Worm (Caenorhabditis elegans) whole organism, L3 larva: Measurements from ENCODE around the gene fipr-14.

Source experiments
- R02D3.7 ChIP-seq: fragments of 150-350 bp; optimal IDR thresholded peaks from 2 replicates; lab custom pipeline; 2014; ENCODE audit warnings: missing biosample characterization, missing genetic modification characterization
- ZK546.5 ChIP-seq: sonication (generic microtip); optimal IDR thresholded peaks from 2 replicates; lab custom pipeline; 2017; ENCODE audit warnings: missing biosample characterization, missing genetic modification characterization
- aly-2 ChIP-seq: fragments of 150-350 bp; optimal IDR thresholded peaks from 2 replicates; lab custom pipeline; 2014; ENCODE audit warnings: missing biosample characterization, missing genetic modification characterization
- ama-1 ChIP-seq: fragments of 150-350 bp; optimal IDR thresholded peaks from 2 replicates; lab custom pipeline; 2018
- ceh-16 ChIP-seq: sonication (generic microtip); optimal IDR thresholded peaks from 2 replicates; lab custom pipeline; 2017; ENCODE audit warnings: missing biosample characterization, missing genetic modification characterization
- ceh-28 ChIP-seq: fragments of 150-350 bp; optimal IDR thresholded peaks from 2 replicates; lab custom pipeline; 2014; ENCODE audit warnings: missing biosample characterization, missing genetic modification reagents, missing genetic modification characterization
- ceh-82 ChIP-seq: fragments of 150-350 bp; optimal IDR thresholded peaks from 2 replicates; lab custom pipeline; 2014; ENCODE audit warnings: missing biosample characterization, missing genetic modification characterization
- ceh-9 ChIP-seq: sonication (generic microtip); optimal IDR thresholded peaks from 2 replicates; lab custom pipeline; 2018; ENCODE audit warnings: missing biosample characterization, missing genetic modification characterization
- daf-12 ChIP-seq: fragments of 150-350 bp; optimal IDR thresholded peaks from 2 replicates; lab custom pipeline; 2014; ENCODE audit warnings: missing biosample characterization, missing genetic modification reagents, missing genetic modification characterization
- egl-5 ChIP-seq: fragments of 150-350 bp; optimal IDR thresholded peaks from 2 replicates; lab custom pipeline; 2017; ENCODE audit warnings: missing biosample characterization, missing genetic modification reagents, missing genetic modification characterization, inconsistent platforms
- elt-1 ChIP-seq: fragments of 150-350 bp; optimal IDR thresholded peaks from 2 replicates; lab custom pipeline; 2014; ENCODE audit warnings: missing biosample characterization, missing genetic modification characterization
- elt-2 ChIP-seq: sonication (generic microtip); optimal IDR thresholded peaks from 2 replicates; lab custom pipeline; 2016; ENCODE audit warnings: missing genetic modification reagents, mild to moderate bottlenecking, missing genetic modification characterization, missing compliant biosample characterization
- eor-1 ChIP-seq, 2 experiments: fragments of 150-350 bp; optimal IDR thresholded peaks; 2 replicates each; lab custom pipeline; 2014 to 2018; ENCODE audit warnings: missing biosample characterization in 2 of 2, missing genetic modification characterization in 2 of 2
- fkh-10 ChIP-seq: sonication (generic microtip); optimal IDR thresholded peaks from 2 replicates; lab custom pipeline; 2017; ENCODE audit warnings: missing biosample characterization, missing genetic modification reagents, missing genetic modification characterization
- fkh-2 ChIP-seq: fragments of 150-350 bp; optimal IDR thresholded peaks from 2 replicates; lab custom pipeline; 2014; ENCODE audit warnings: missing biosample characterization, missing genetic modification reagents, missing genetic modification characterization
- fos-1 ChIP-seq: fragments of 150-350 bp; optimal IDR thresholded peaks from 2 replicates; lab custom pipeline; 2014; ENCODE audit warnings: missing biosample characterization, missing genetic modification characterization
- hmg-11 ChIP-seq: sonication (generic microtip); optimal IDR thresholded peaks from 2 replicates; lab custom pipeline; 2016; ENCODE audit warnings: missing genetic modification characterization, missing compliant biosample characterization
- lin-15B ChIP-seq: fragments of 150-350 bp; optimal IDR thresholded peaks from 2 replicates; lab custom pipeline; 2014; ENCODE audit warnings: missing biosample characterization, missing genetic modification characterization
- lin-39 ChIP-seq: fragments of 150-350 bp; optimal IDR thresholded peaks from 2 replicates; lab custom pipeline; 2018; ENCODE audit warnings: missing biosample characterization, missing genetic modification reagents, missing genetic modification characterization
- lsy-12 ChIP-seq: sonication (generic microtip); optimal IDR thresholded peaks from 2 replicates; lab custom pipeline; 2016; ENCODE audit warnings: mild to moderate bottlenecking, missing genetic modification characterization, missing compliant biosample characterization
- mdl-1 ChIP-seq: fragments of 150-350 bp; optimal IDR thresholded peaks from 2 replicates; lab custom pipeline; 2014; ENCODE audit warnings: missing biosample characterization, missing genetic modification characterization
- mml-1 ChIP-seq: fragments of 150-350 bp; sonication (generic microtip); optimal IDR thresholded peaks from 3 replicates; lab custom pipeline; 2014; ENCODE audit warnings: missing biosample characterization, missing genetic modification characterization
- nfya-1 ChIP-seq: sonication (generic microtip); optimal IDR thresholded peaks from 2 replicates; lab custom pipeline; 2017; ENCODE audit warnings: missing genetic modification characterization, mild to moderate bottlenecking, missing compliant biosample characterization, antibody characterized with exemption, moderate library complexity; ENCODE audit not compliant: insufficient read depth
- nhr-11 ChIP-seq: fragments of 150-350 bp; optimal IDR thresholded peaks from 2 replicates; lab custom pipeline; 2014; ENCODE audit warnings: missing biosample characterization, missing genetic modification characterization
- nhr-23 ChIP-seq: fragments of 150-350 bp; optimal IDR thresholded peaks from 2 replicates; lab custom pipeline; 2014; ENCODE audit warnings: missing biosample characterization, missing genetic modification reagents, missing genetic modification characterization
- nhr-237 ChIP-seq: fragments of 150-350 bp; optimal IDR thresholded peaks from 2 replicates; lab custom pipeline; 2014; ENCODE audit warnings: missing biosample characterization, missing genetic modification characterization
- nhr-25 ChIP-seq: sonication (generic microtip); optimal IDR thresholded peaks from 2 replicates; lab custom pipeline; 2017; ENCODE audit warnings: missing biosample characterization, missing genetic modification characterization
- nhr-28 ChIP-seq: fragments of 150-350 bp; optimal IDR thresholded peaks from 2 replicates; lab custom pipeline; 2014; ENCODE audit warnings: missing biosample characterization, missing genetic modification characterization
- nhr-43 ChIP-seq: sonication (generic microtip); optimal IDR thresholded peaks from 2 replicates; lab custom pipeline; 2016; ENCODE audit warnings: mild to moderate bottlenecking, missing genetic modification characterization, missing compliant biosample characterization; ENCODE audit not compliant: poor library complexity, severe bottlenecking
- pha-4 ChIP-seq: fragments of 150-350 bp; optimal IDR thresholded peaks from 2 replicates; lab custom pipeline; 2014; ENCODE audit warnings: missing biosample characterization, missing genetic modification reagents, missing genetic modification characterization
- pqm-1 ChIP-seq: fragments of 150-350 bp; optimal IDR thresholded peaks from 2 replicates; lab custom pipeline; 2017; ENCODE audit warnings: missing biosample characterization, missing genetic modification characterization, inconsistent platforms
- skn-1 ChIP-seq: fragments of 150-350 bp; optimal IDR thresholded peaks from 2 replicates; lab custom pipeline; 2014; ENCODE audit warnings: missing biosample characterization, missing genetic modification characterization
- snpc-4 ChIP-seq: fragments of 150-350 bp; optimal IDR thresholded peaks from 2 replicates; lab custom pipeline; 2014; ENCODE audit warnings: missing biosample characterization, missing genetic modification characterization
- tbx-2 ChIP-seq: sonication (generic microtip); optimal IDR thresholded peaks from 2 replicates; lab custom pipeline; 2016; ENCODE audit warnings: mild to moderate bottlenecking, missing genetic modification characterization, missing compliant biosample characterization
- zag-1 ChIP-seq: fragments of 150-350 bp; optimal IDR thresholded peaks from 2 replicates; lab custom pipeline; 2014; ENCODE audit warnings: missing biosample characterization, missing genetic modification characterization

The fipr-14 gene

DNA sequence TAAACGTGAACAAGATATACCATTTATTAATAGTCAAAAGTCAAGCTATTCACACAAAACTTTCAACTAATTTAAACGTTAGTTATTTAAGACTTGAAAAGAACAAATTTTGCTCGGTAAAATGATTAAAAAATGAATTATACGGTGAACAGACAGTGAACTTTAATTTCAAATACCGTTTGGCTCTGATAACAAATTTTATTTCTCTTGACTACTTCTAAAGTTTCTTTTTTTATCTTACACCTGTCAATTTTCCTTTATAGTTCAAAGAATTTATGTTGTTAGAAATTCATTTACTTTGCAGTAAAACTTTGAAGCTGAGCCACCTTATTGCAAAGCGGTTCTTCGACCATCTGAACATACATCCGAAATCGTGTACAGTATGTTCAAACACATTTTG is 38.4 kb downstream of the fipr-14 start, which contains the start of gene ZK593.3:
TSS of gene ZK593.3 (plus strand) at position 301 of the 400 bp plus-strand sequence.
- TF ChIP-seq tbx-2, result no peak
- peak; percentile 5 for TF ChIP-seq pqm-1 (tag; lab: Kevin White, UChicago)

DNA sequence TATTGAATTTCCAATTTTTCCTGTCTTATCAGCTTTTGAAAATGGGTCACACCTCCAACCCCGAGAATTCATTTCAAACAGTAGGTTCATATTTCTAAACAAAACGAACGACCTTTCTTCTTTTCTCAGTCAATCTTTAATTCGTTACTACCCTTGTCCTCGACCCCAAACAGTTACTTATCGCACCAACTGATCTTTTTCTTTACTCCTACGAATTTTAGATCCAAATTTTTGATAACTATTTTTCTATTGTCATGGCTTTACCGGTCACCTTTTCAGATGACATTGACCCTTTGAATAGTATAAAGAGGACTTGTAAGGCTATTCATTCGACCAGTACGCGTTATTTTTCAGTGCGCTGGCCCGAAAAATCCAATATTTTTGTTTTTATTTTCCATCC is 39.2 kb downstream of the fipr-14 start:
- TF ChIP-seq elt-2 (tag; lab: Kevin White, UChicago), result no peak
- TF ChIP-seq elt-1 (tag; lab: Kevin White, UChicago), result peak; percentile 91
- TF ChIP-seq nhr-23 (tag; lab: Kevin White, UChicago), result peak; percentile 60
- no peak for TF ChIP-seq nfya-1 (tag; lab: Kevin White, UChicago)
- no peak for TF ChIP-seq ceh-16 (tag; lab: Kevin White, UChicago)
- no peak for TF ChIP-seq tbx-2
- TF ChIP-seq aly-2, result no peak
- no peak for TF ChIP-seq zag-1
- TF ChIP-seq ceh-82 (tag; lab: Kevin White, UChicago), result no peak
- TF ChIP-seq daf-12 (tag; lab: Kevin White, UChicago), result no peak
- peak; percentile 47 for TF ChIP-seq nhr-25
- TF ChIP-seq fkh-2 (tag; lab: Kevin White, UChicago), result no peak

DNA sequence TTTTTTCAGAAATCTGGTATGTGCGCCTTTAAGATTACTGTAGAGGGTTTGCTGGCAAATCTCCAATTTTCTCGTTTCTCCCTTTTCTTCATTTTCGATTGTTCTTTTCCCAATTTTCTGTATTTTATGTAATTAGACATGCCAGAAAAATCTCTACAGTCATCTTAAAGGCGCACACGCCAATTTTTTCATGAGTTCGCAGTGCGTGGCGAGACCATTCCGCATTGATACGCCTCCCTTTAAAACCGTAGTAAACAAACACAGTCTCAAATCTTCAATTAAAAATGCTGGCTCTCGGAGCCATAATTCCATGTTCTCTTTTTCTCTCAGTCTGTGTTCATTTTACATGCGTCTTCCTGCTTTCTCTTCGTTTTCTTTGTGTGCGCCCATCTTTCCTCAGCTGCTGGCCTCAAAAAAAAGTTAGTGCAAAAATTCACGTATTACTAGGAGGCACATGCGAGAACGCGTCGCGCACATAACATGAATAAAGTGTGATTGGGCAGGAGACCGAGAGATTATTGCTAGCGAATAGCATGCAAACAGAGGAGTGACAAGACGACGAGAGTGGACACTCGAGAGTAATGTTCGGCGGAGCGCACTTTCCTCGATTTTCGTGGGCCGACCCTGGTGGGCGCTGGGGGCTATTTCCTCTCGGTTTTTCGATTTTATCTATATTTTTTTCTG is 42.1 kb downstream of the fipr-14 start:
- TF ChIP-seq lin-39 (tag; lab: Kevin White, UChicago), result peak; percentile 78
- peak; percentile 51 for TF ChIP-seq nhr-11 (tag; lab: Kevin White, UChicago)
- TF ChIP-seq lsy-12 (tag; lab: Kevin White, UChicago), result peak; percentile 40
- peak; percentile 65 for TF ChIP-seq mdl-1 (tag; lab: Kevin White, UChicago)
- TF ChIP-seq nfya-1 (tag; lab: Kevin White, UChicago), result peak; percentile 83
- TF ChIP-seq elt-2 (tag; lab: Kevin White, UChicago), result peak; percentile 72
- no peak for TF ChIP-seq eor-1 (tag; optimal IDR thresholded peaks at IDR 0.05; lab: Kevin White, UChicago)
- peak; percentile 20 for TF ChIP-seq pqm-1 (tag; lab: Kevin White, UChicago)
- no peak for TF ChIP-seq tbx-2
- TF ChIP-seq egl-5 (tag; lab: Kevin White, UChicago), result peak; percentile 85
- TF ChIP-seq nhr-43 (tag; lab: Kevin White, UChicago), result peak; percentile 2
- peak; percentile 56 for TF ChIP-seq nhr-23 (tag; lab: Kevin White, UChicago)
- no peak for TF ChIP-seq fos-1
- peak; percentile 61 for TF ChIP-seq fkh-10 (GFP tag; lab: Kevin White, UChicago)
- TF ChIP-seq lin-15B, result peak; percentile 85
- TF ChIP-seq skn-1 (tag; lab: Kevin White, UChicago), result peak; percentile 38
- TF ChIP-seq ama-1 (lab: Kevin White, UChicago), result peak; percentile 60
- peak; percentile 66 for TF ChIP-seq elt-1 (tag; lab: Kevin White, UChicago)
- no peak for TF ChIP-seq fkh-2 (tag; lab: Kevin White, UChicago)
- TF ChIP-seq hmg-11 (tag; lab: Kevin White, UChicago), result peak; percentile 90
- no peak for TF ChIP-seq mml-1
- no peak for TF ChIP-seq ZK546.5
- peak; percentile 17 for TF ChIP-seq R02D3.7 (tag; lab: Kevin White, UChicago)
- TF ChIP-seq nhr-25, result peak; percentile 81
- peak; percentile 70 for TF ChIP-seq snpc-4
- TF ChIP-seq pha-4 (tag; lab: Kevin White, UChicago), result peak; percentile 73
- peak; percentile 8 for TF ChIP-seq ceh-28 (tag; lab: Kevin White, UChicago)

DNA sequence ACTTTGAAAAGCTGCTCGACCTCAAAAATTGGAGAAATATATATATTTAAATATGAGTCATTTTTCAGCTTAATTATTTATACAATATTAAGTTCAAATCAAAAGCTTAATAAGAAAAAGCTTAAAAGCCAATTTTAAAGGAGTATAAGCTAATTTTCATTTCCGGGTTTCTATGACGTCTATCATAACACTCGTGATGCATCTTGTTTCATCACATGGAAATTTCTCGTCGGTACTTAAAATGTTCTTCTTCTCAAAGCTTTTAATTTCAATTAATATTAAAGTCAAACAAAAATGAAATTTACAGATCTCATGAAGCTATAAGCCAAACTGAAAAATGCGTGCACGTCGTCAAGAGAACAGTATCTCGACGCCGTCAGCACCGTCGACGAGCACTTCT is 42.8 kb downstream of the fipr-14 start, which contains the start of gene rbr-2:
TSS of gene rbr-2 (plus strand) at position 301 of the 400 bp plus-strand sequence.
- no peak for TF ChIP-seq nhr-28 (tag; lab: Kevin White, UChicago)
- TF ChIP-seq hmg-11 (tag; lab: Kevin White, UChicago), result no peak
- no peak for TF ChIP-seq ceh-9
- TF ChIP-seq ZK546.5, result no peak
- no peak for TF ChIP-seq pqm-1 (tag; lab: Kevin White, UChicago)
- no peak for TF ChIP-seq eor-1 (tag; optimal IDR thresholded peaks at IDR 0.05; lab: Kevin White, UChicago)
- TF ChIP-seq nhr-237 (tag; lab: Kevin White, UChicago), result no peak
